Fruit fly (Drosophila melanogaster) whole organism, embryonic: Measurements from ENCODE around the gene CG31870.
A peak's percentile ranks its signal among the peaks of the same experiment; 100 is the strongest.

ENCODE experiments used
- Bteb2 ChIP-seq: fragments of 200-800 bp; sonication (Bioruptor generic); optimal IDR thresholded peaks from 2 replicates; lab custom pipeline; 2016; ENCODE audit warnings: missing biosample characterization, missing genetic modification characterization
- CG10543 ChIP-seq: fragments of 200-800 bp; sonication (Bioruptor generic); optimal IDR thresholded peaks from 3 replicates; lab custom pipeline; 2017; ENCODE audit warnings: missing biosample characterization, mild to moderate bottlenecking, missing genetic modification characterization, moderate library complexity
- CG11093 ChIP-seq: fragments of 200-800 bp; sonication (Bioruptor generic); IDR thresholded peaks from 3 replicates; pipeline ENCODE4 v1.3.6; 2022; ENCODE audit warnings: missing biosample characterization, missing genetic modification characterization
- CG11504 ChIP-seq: fragments of 200-800 bp; sonication (Bioruptor generic); optimal IDR thresholded peaks from 3 replicates; lab custom pipeline; 2019; ENCODE audit warnings: missing biosample characterization, mild to moderate bottlenecking, missing genetic modification characterization, moderate library complexity
- CG13287 ChIP-seq: fragments of 200-800 bp; sonication (Bioruptor generic); IDR thresholded peaks from 2 replicates; pipeline ENCODE4 v1.3.6; 2022; ENCODE audit warnings: missing biosample characterization, missing genetic modification characterization; ENCODE audit not compliant: partially characterized antibody
- CG1603 ChIP-seq: fragments of 200-800 bp; sonication (Bioruptor generic); optimal IDR thresholded peaks from 2 replicates; lab custom pipeline; 2019; ENCODE audit warnings: missing biosample characterization, mild to moderate bottlenecking, missing genetic modification characterization, moderate library complexity
- CG16779 ChIP-seq: fragments of 200-800 bp; sonication (Bioruptor generic); IDR thresholded peaks from 2 replicates; pipeline ENCODE4 v1.3.6; 2022; ENCODE audit warnings: missing biosample characterization, missing genetic modification characterization
- CG17328 ChIP-seq: fragments of 200-800 bp; sonication (Bioruptor generic); IDR thresholded peaks from 2 replicates; pipeline ENCODE4 v1.3.6; 2022; ENCODE audit warnings: missing biosample characterization, missing genetic modification characterization
- CG1792 ChIP-seq: fragments of 200-800 bp; sonication (Bioruptor generic); optimal IDR thresholded peaks from 2 replicates; lab custom pipeline; 2016; ENCODE audit warnings: missing biosample characterization, missing genetic modification characterization
- CG2712 ChIP-seq: fragments of 200-800 bp; optimal IDR thresholded peaks from 3 replicates; lab custom pipeline; 2019; ENCODE audit warnings: missing biosample characterization, mild to moderate bottlenecking, missing genetic modification characterization, moderate library complexity
- CG2889 ChIP-seq: fragments of 200-800 bp; sonication (Bioruptor generic); IDR thresholded peaks from 3 replicates; pipeline ENCODE4 v1.3.6; 2022; ENCODE audit warnings: missing biosample characterization, missing genetic modification characterization
- CG32532 ChIP-seq: fragments of 200-800 bp; sonication (Bioruptor generic); IDR thresholded peaks from 2 replicates; pipeline ENCODE4 v1.3.6; 2022; ENCODE audit warnings: missing biosample characterization, missing genetic modification characterization
- CG32767 ChIP-seq: fragments of 200-800 bp; sonication (Bioruptor generic); IDR thresholded peaks from 2 replicates; pipeline ENCODE4 v1.3.6; 2022; ENCODE audit warnings: missing biosample characterization, missing genetic modification characterization
- CG34224 ChIP-seq: fragments of 200-800 bp; sonication (Bioruptor generic); IDR thresholded peaks from 3 replicates; pipeline ENCODE4 v1.3.6; 2022; ENCODE audit warnings: missing biosample characterization, missing genetic modification characterization; ENCODE audit not compliant: partially characterized antibody
- CG6689 ChIP-seq: fragments of 200-800 bp; sonication (Bioruptor generic); IDR thresholded peaks from 2 replicates; pipeline ENCODE4 v1.3.6; 2022; ENCODE audit warnings: missing biosample characterization, missing genetic modification characterization
- CG6765 ChIP-seq: fragments of 200-800 bp; sonication (Bioruptor generic); optimal IDR thresholded peaks from 3 replicates; lab custom pipeline; 2017; ENCODE audit warnings: missing biosample characterization, mild to moderate bottlenecking, missing genetic modification characterization
- CG6791 ChIP-seq: fragments of 200-800 bp; sonication (Bioruptor generic); IDR thresholded peaks from 3 replicates; pipeline ENCODE4 v1.3.6; 2022; ENCODE audit warnings: missing biosample characterization, missing genetic modification characterization; ENCODE audit not compliant: partially characterized antibody
- CG6813 ChIP-seq: fragments of 200-800 bp; sonication (Bioruptor generic); optimal IDR thresholded peaks from 2 replicates; lab custom pipeline; 2017; ENCODE audit warnings: missing biosample characterization, missing genetic modification characterization, mild to moderate bottlenecking, moderate library complexity, missing genetic modification reagents
- CG8089 ChIP-seq: fragments of 200-800 bp; sonication (Bioruptor generic); optimal IDR thresholded peaks from 3 replicates; lab custom pipeline; 2016; ENCODE audit warnings: missing biosample characterization, missing genetic modification characterization
- CTCF ChIP-seq: fragments of 200-800 bp; sonication (Bioruptor generic); optimal IDR thresholded peaks from 2 replicates; lab custom pipeline; 2017; ENCODE audit warnings: missing biosample characterization, mild to moderate bottlenecking, missing genetic modification characterization, moderate library complexity
- CrebB ChIP-seq: fragments of 200-800 bp; sonication (Bioruptor generic); optimal IDR thresholded peaks from 3 replicates; lab custom pipeline; 2018; ENCODE audit warnings: missing biosample characterization, mild to moderate bottlenecking, missing genetic modification characterization
- Dad ChIP-seq: fragments of 200-800 bp; sonication (Bioruptor generic); optimal IDR thresholded peaks from 3 replicates; lab custom pipeline; 2016; ENCODE audit warnings: missing biosample characterization, missing genetic modification characterization
- Fer1 ChIP-seq: fragments of 200-800 bp; sonication (Bioruptor generic); optimal IDR thresholded peaks from 2 replicates; lab custom pipeline; 2017; ENCODE audit warnings: missing biosample characterization, mild to moderate bottlenecking, missing genetic modification characterization
- HHEX ChIP-seq: fragments of 200-800 bp; sonication (Bioruptor generic); optimal IDR thresholded peaks from 3 replicates; lab custom pipeline; 2017; ENCODE audit warnings: missing biosample characterization, mild to moderate bottlenecking, missing genetic modification characterization, missing genetic modification reagents
- HLH4C ChIP-seq: fragments of 200-800 bp; sonication (Bioruptor generic); IDR thresholded peaks from 3 replicates; pipeline ENCODE4 v1.3.6; 2022; ENCODE audit warnings: missing biosample characterization, missing genetic modification characterization; ENCODE audit not compliant: partially characterized antibody
- Hsf ChIP-seq: fragments of 200-800 bp; sonication (Bioruptor generic); optimal IDR thresholded peaks from 3 replicates; lab custom pipeline; 2016; ENCODE audit warnings: missing biosample characterization, missing genetic modification characterization
- Lpt ChIP-seq: fragments of >200 bp; optimal IDR thresholded peaks from 2 replicates; lab custom pipeline; 2018; ENCODE audit warnings: missing biosample characterization, missing genetic modification characterization
- Max ChIP-seq: fragments of 200-800 bp; sonication (Bioruptor generic); optimal IDR thresholded peaks from 2 replicates; lab custom pipeline; 2016; ENCODE audit warnings: missing biosample characterization, mild to moderate bottlenecking, missing genetic modification characterization
- Med ChIP-seq: fragments of 200-800 bp; sonication (Bioruptor generic); peaks from one replicate; lab custom pipeline; 2016; ENCODE audit warnings: missing biosample characterization, missing genetic modification characterization, mild to moderate bottlenecking, inconsistent platforms, moderate library complexity
- Optix ChIP-seq: fragments of 200-800 bp; sonication (Bioruptor generic); IDR thresholded peaks from 3 replicates; pipeline ENCODE4 v1.3.6; 2022; ENCODE audit warnings: missing biosample characterization, missing genetic modification characterization
- Ravus ChIP-seq: fragments of 200-800 bp; sonication (Bioruptor generic); IDR thresholded peaks from 2 replicates; pipeline ENCODE4 v1.3.6; 2022; ENCODE audit warnings: missing biosample characterization, missing genetic modification characterization
- Rfx ChIP-seq: fragments of 200-800 bp; sonication (Bioruptor generic); IDR thresholded peaks from 2 replicates; pipeline ENCODE4 v1.3.6; 2022; ENCODE audit warnings: missing biosample characterization, missing genetic modification characterization
- Sry-δ ChIP-seq: fragments of 200-800 bp; sonication (Bioruptor generic); optimal IDR thresholded peaks from 2 replicates; lab custom pipeline; 2016; ENCODE audit warnings: missing biosample characterization, missing genetic modification characterization
- Taf1 ChIP-seq: fragments of 200-800 bp; sonication (Bioruptor generic); IDR thresholded peaks from 2 replicates; pipeline ENCODE4 v1.3.6; 2022; ENCODE audit warnings: missing biosample characterization, missing genetic modification characterization
- ap ChIP-seq: fragments of 200-800 bp; sonication (Bioruptor generic); IDR thresholded peaks from 2 replicates; pipeline ENCODE4 v1.3.6; 2022; ENCODE audit warnings: missing biosample characterization, missing genetic modification characterization
- ash1 ChIP-seq: fragments of 200-800 bp; sonication (Bioruptor generic); optimal IDR thresholded peaks from 2 replicates; lab custom pipeline; 2018; ENCODE audit warnings: missing biosample characterization, mild to moderate bottlenecking, missing genetic modification characterization
- cas ChIP-seq: fragments of 200-800 bp; sonication (Bioruptor generic); IDR thresholded peaks from 2 replicates; pipeline ENCODE4 v1.3.6; 2022; ENCODE audit warnings: missing biosample characterization, missing genetic modification characterization
- cato ChIP-seq: fragments of 200-800 bp; sonication (Bioruptor generic); optimal IDR thresholded peaks from 2 replicates; lab custom pipeline; 2016; ENCODE audit warnings: missing biosample characterization, missing genetic modification characterization, borderline replicate concordance
- ci ChIP-seq: fragments of 200-800 bp; sonication (Bioruptor generic); IDR thresholded peaks from 3 replicates; pipeline ENCODE4 v1.3.6; 2022; ENCODE audit warnings: missing biosample characterization, missing genetic modification characterization
- crol ChIP-seq: fragments of 200-800 bp; sonication (Bioruptor generic); IDR thresholded peaks from 2 replicates; pipeline ENCODE4 v1.3.6; 2022; ENCODE audit warnings: missing biosample characterization, missing genetic modification characterization
- crp ChIP-seq, 2 experiments: fragments of 200-800 bp; sonication (Bioruptor generic); optimal IDR thresholded peaks; 2 replicates in 1 of 2; 3 replicates in 1 of 2; lab custom pipeline; 2017; ENCODE audit warnings: missing biosample characterization in 2 of 2, missing genetic modification characterization in 2 of 2, mild to moderate bottlenecking in 1 of 2, moderate library complexity in 1 of 2
- fd64A ChIP-seq: fragments of 200-800 bp; sonication (Bioruptor generic); optimal IDR thresholded peaks from 3 replicates; lab custom pipeline; 2018; ENCODE audit warnings: missing biosample characterization, mild to moderate bottlenecking, missing genetic modification characterization
- pita ChIP-seq: fragments of 200-800 bp; sonication (Bioruptor generic); optimal IDR thresholded peaks from 2 replicates; lab custom pipeline; 2017; ENCODE audit warnings: missing biosample characterization, mild to moderate bottlenecking, missing genetic modification characterization
- rib ChIP-seq: fragments of 200-800 bp; sonication (Bioruptor generic); IDR thresholded peaks from 2 replicates; pipeline ENCODE4 v1.3.6; 2022; ENCODE audit warnings: missing biosample characterization, missing genetic modification characterization
- salm ChIP-seq: fragments of 200-800 bp; sonication (Bioruptor generic); optimal IDR thresholded peaks from 2 replicates; lab custom pipeline; 2018; ENCODE audit warnings: missing biosample characterization, mild to moderate bottlenecking, missing genetic modification characterization
- scrt ChIP-seq: fragments of 200-800 bp; sonication (Bioruptor generic); optimal IDR thresholded peaks from 2 replicates; lab custom pipeline; 2018; ENCODE audit warnings: missing biosample characterization, mild to moderate bottlenecking, missing genetic modification characterization, moderate library complexity
- shn ChIP-seq: fragments of 200-800 bp; sonication (Bioruptor generic); optimal IDR thresholded peaks from 3 replicates; lab custom pipeline; 2016; ENCODE audit warnings: missing biosample characterization, missing genetic modification characterization
- so ChIP-seq: fragments of 200-800 bp; sonication (Bioruptor generic); IDR thresholded peaks from 3 replicates; pipeline ENCODE4 v1.3.6; 2022; ENCODE audit warnings: missing biosample characterization, missing genetic modification characterization
- unc-4 ChIP-seq: fragments of 200-800 bp; sonication (Bioruptor generic); IDR thresholded peaks from 2 replicates; pipeline ENCODE4 v1.3.6; 2022; ENCODE audit warnings: missing biosample characterization, missing genetic modification characterization; ENCODE audit not compliant: partially characterized antibody
- vfl ChIP-seq: fragments of 200-800 bp; sonication (Bioruptor generic); optimal IDR thresholded peaks from 2 replicates; lab custom pipeline; 2016; ENCODE audit warnings: missing biosample characterization, missing genetic modification characterization
- zen ChIP-seq: fragments of 200-800 bp; sonication (Bioruptor generic); optimal IDR thresholded peaks from 3 replicates; lab custom pipeline; 2018; ENCODE audit warnings: missing biosample characterization, mild to moderate bottlenecking, missing genetic modification characterization, moderate library complexity

Gene CG31870

dm6 chr2L:10770568-10770967 is 19.5 kb upstream of the CG31870 start, which contains the start of gene CG17127:
Gene CG17127, plus strand, starts transcription at chr2L:10770868.
- TF ChIP-seq CG10543 (GFP tag; lab: Kevin White, UChicago) (no peak), CG6765 (no peak), CG1792 (GFP tag; lab: Kevin White, UChicago) (no peak), vfl (GFP tag; lab: Kevin White, UChicago) (no peak), Max (GFP tag; lab: Kevin White, UChicago) (no peak), HHEX (GFP tag; lab: Kevin White, UChicago) (no peak)

- TF ChIP-seq CG34224 (GFP tag; lab: Robert Waterston, UW) (no peak), fd64A (GFP tag; lab: Kevin White, UChicago) (no peak), scrt (GFP tag; lab: Kevin White, UChicago) (peak; percentile 80), Hsf (GFP tag; lab: Kevin White, UChicago) (no peak), shn (GFP tag; lab: Kevin White, UChicago) (no peak), Bteb2 (GFP tag; lab: Kevin White, UChicago) (no peak), CG11093 (GFP tag; lab: Robert Waterston, UW) (no peak), CrebB (tag; lab: Kevin White, UChicago) (no peak), ci (0 out of 3 replicates have a peak, but pooled peaks have one; percentile 17), CG2712 (no peak), Rfx (GFP tag; lab: Robert Waterston, UW) (peak; percentile 44; the same call in 1 of the 2 replicates), Dad (GFP tag; lab: Kevin White, UChicago) (no peak), crp (GFP tag; optimal IDR thresholded peaks at IDR 0.05; lab: Kevin White, UChicago) (no peak), rib (GFP tag; lab: Robert Waterston, UW) (no peak), zen (no peak), CG1603 (tag; lab: Kevin White, UChicago) (no peak), so (no peak), Ravus (GFP tag; lab: Robert Waterston, UW) (no peak), cato (GFP tag; lab: Kevin White, UChicago) (no peak), CG13287 (peak; percentile 30; the same call in 1 of the 2 replicates), cas (GFP tag; lab: Robert Waterston, UW) (no peak), Med (GFP tag; lab: Kevin White, UChicago) (peak; percentile 72), unc-4 (GFP tag; lab: Robert Waterston, UW) (no peak), crol (GFP tag; lab: Robert Waterston, UW) (peak; percentile 66), CTCF (GFP tag; lab: Kevin White, UChicago) (peak; percentile 42), Optix (GFP tag; lab: Robert Waterston, UW) (no peak), Lpt (GFP tag; lab: Kevin White, UChicago) (no peak), ap (GFP tag; lab: Robert Waterston, UW) (no peak), Sry-δ (GFP tag; lab: Kevin White, UChicago) (no peak), CG8089 (GFP tag; lab: Kevin White, UChicago) (no peak), CG11504 (tag; lab: Kevin White, UChicago) (peak; percentile 98), ash1 (GFP tag; lab: Kevin White, UChicago) (no peak), CG32767 (GFP tag; lab: Robert Waterston, UW) (no peak), CG16779 (GFP tag; lab: Robert Waterston, UW) (0 out of 2 replicates have a peak, but pooled peaks have one; percentile 12), CG6813 (GFP tag; lab: Kevin White, UChicago) (no peak), Taf1 (GFP tag; lab: Robert Waterston, UW) (no peak), CG6689 (no peak), salm (tag; lab: Kevin White, UChicago) (no peak), CG32532 (no peak), Fer1 (GFP tag; lab: Kevin White, UChicago) (no peak), HLH4C (GFP tag; lab: Robert Waterston, UW) (no peak), pita (no peak), CG17328 (GFP tag; lab: Robert Waterston, UW) (no peak), CG2889 (no peak), CG6791 (GFP tag; lab: Robert Waterston, UW) (no peak)
These were observed 16.0 kb upstream of the CG31870 start for dm6 chr2L:10774041-10774440.
